Fruit fly (Drosophila melanogaster) whole organism: ENCODE data around the gene Idgf3.

Experiments
- CG8478 ChIP-seq: fragments of >200 bp; optimal IDR thresholded peaks from 2 replicates; lab custom pipeline; 2018; ENCODE audit warnings: inconsistent platforms
- Dll ChIP-seq: fragments of >200 bp; optimal IDR thresholded peaks from 2 replicates; lab custom pipeline; 2017
- EcR ChIP-seq, 2 experiments: fragments of >200 bp; optimal IDR thresholded peaks; 2 replicates each; lab custom pipeline; 2017; ENCODE audit warnings: missing biosample characterization in 2 of 2, missing genetic modification characterization in 2 of 2, missing genetic modification reagents in 2 of 2
- pan ChIP-seq: fragments of >200 bp; optimal IDR thresholded peaks from 2 replicates; lab custom pipeline; 2017
- usp ChIP-seq: fragments of >200 bp; optimal IDR thresholded peaks from 2 replicates; lab custom pipeline; 2017; ENCODE audit warnings: missing biosample characterization, missing genetic modification characterization, mixed read lengths

dm6 chr2L:16476517-16476916 is 25.8 kb downstream of the Idgf3 start:
- no peak for TF ChIP-seq Dll
- no peak for TF ChIP-seq usp
- no peak for TF ChIP-seq CG8478 (lab: Kevin White, UChicago)
- TF ChIP-seq pan (lab: Kevin White, UChicago) = no peak
- no peak for TF ChIP-seq EcR (GFP tag; optimal IDR thresholded peaks at IDR 0.05; lab: Kevin White, UChicago)
